Worm (Caenorhabditis elegans) whole organism, dauer: ENCODE results near the gene metl-6.

ENCODE experiments used
- unc-62 ChIP-seq: sonication (generic microtip); optimal IDR thresholded peaks from 2 replicates; lab custom pipeline; 2017; ENCODE audit warnings: missing biosample characterization, missing genetic modification reagents, missing genetic modification characterization

metl-6 gene

ce11 chrIII:3928136-3928535 is 6.6 kb upstream of the metl-6 start, which contains the start of gene F37A8.1:
F37A8.1 (plus strand) TSS chrIII:3928436.
- TF ChIP-seq unc-62 (GFP tag; lab: Kevin White, UChicago): no peak

ce11 chrIII:3927450-3927849 is 5.9 kb upstream of the metl-6 start:
- no peak for TF ChIP-seq unc-62 (GFP tag; lab: Kevin White, UChicago)

- no peak for TF ChIP-seq unc-62 (GFP tag; lab: Kevin White, UChicago)
These were observed 5.3 kb upstream of the metl-6 start for ce11 chrIII:3926801-3927200.

- TF ChIP-seq unc-62 (GFP tag; lab: Kevin White, UChicago): no peak
These were observed 4.6 kb upstream of the metl-6 start, which contains the start of gene ZK1058.9 for ce11 chrIII:3926116-3926515. ZK1058.9 (minus strand) TSS chrIII:3926216.

ce11 chrIII:3918569-3918968 is 2.9 kb downstream of the metl-6 start, which contains the start of gene ZK1058.3:
ZK1058.3 (plus strand) TSS chrIII:3918869.
- no peak for TF ChIP-seq unc-62 (GFP tag; lab: Kevin White, UChicago)

ce11 chrIII:3916624-3917023 is 4.9 kb downstream of the metl-6 start, which contains the start of gene ccdc-47:
ccdc-47 (plus strand) TSS chrIII:3916967.
- no peak for TF ChIP-seq unc-62 (GFP tag; lab: Kevin White, UChicago)

ce11 chrIII:3915705-3916104 is 5.8 kb downstream of the metl-6 start:
- no peak for TF ChIP-seq unc-62 (GFP tag; lab: Kevin White, UChicago)

ce11 chrIII:3914836-3915235 is 6.7 kb downstream of the metl-6 start:
- no peak for TF ChIP-seq unc-62 (GFP tag; lab: Kevin White, UChicago)

ce11 chrIII:3914049-3914448 is 7.5 kb downstream of the metl-6 start, which contains the start of gene pat-3:
pat-3 (minus strand) TSS chrIII:3914149.
- TF ChIP-seq unc-62 (GFP tag; lab: Kevin White, UChicago): no peak

ce11 chrIII:3908205-3908604 is 13.3 kb downstream of the metl-6 start:
- TF ChIP-seq unc-62 (GFP tag; lab: Kevin White, UChicago): no peak

ce11 chrIII:3907587-3907986 is 13.9 kb downstream of the metl-6 start, which contains the start of gene mmcm-1:
mmcm-1 (minus strand) TSS chrIII:3907687.
- no peak for TF ChIP-seq unc-62 (GFP tag; lab: Kevin White, UChicago)

- TF ChIP-seq unc-62 (GFP tag; lab: Kevin White, UChicago): no peak
These were observed 15.0 kb downstream of the metl-6 start for ce11 chrIII:3906481-3906880.

ce11 chrIII:3902588-3903325 is 18.8 kb downstream of the metl-6 start:
- TF ChIP-seq unc-62 (GFP tag; lab: Kevin White, UChicago): no peak

ce11 chrIII:3901542-3901941 is 20.0 kb downstream of the metl-6 start, which contains the start of gene tir-1:
tir-1 (minus strand) TSS chrIII:3901642.
- TF ChIP-seq unc-62 (GFP tag; lab: Kevin White, UChicago): no peak

- TF ChIP-seq unc-62 (GFP tag; lab: Kevin White, UChicago): no peak
These were observed 22.7 kb downstream of the metl-6 start for ce11 chrIII:3898850-3899249.

ce11 chrIII:3898354-3898753 is 23.2 kb downstream of the metl-6 start:
- no peak for TF ChIP-seq unc-62 (GFP tag; lab: Kevin White, UChicago)

- no peak for TF ChIP-seq unc-62 (GFP tag; lab: Kevin White, UChicago)
These were observed 27.5 kb downstream of the metl-6 start for ce11 chrIII:3893992-3894391.
